Worm (Caenorhabditis elegans) whole organism, early embryonic: ENCODE results near the gene K12H6.4.

Experiments used
- B0310.2 ChIP-seq: sonication (generic microtip); optimal IDR thresholded peaks from 2 replicates; lab custom pipeline; 2016; ENCODE audit warnings: mild to moderate bottlenecking, missing genetic modification characterization, missing compliant biosample characterization
- F13C5.2 ChIP-seq: sonication (generic microtip); optimal IDR thresholded peaks from 2 replicates; lab custom pipeline; 2017; ENCODE audit warnings: mild to moderate bottlenecking, missing genetic modification characterization, inconsistent platforms, missing compliant biosample characterization
- aly-1 ChIP-seq: sonication (generic microtip); optimal IDR thresholded peaks from 2 replicates; lab custom pipeline; 2016; ENCODE audit warnings: missing genetic modification characterization, missing compliant biosample characterization
- ama-1 ChIP-seq: fragments of 150-350 bp; optimal IDR thresholded peaks from 2 replicates; lab custom pipeline; 2014
- ceh-13 ChIP-seq: fragments of 200-800 bp; sonication (Bioruptor generic); optimal IDR thresholded peaks from 2 replicates; lab custom pipeline; 2018; ENCODE audit warnings: mild to moderate bottlenecking, missing genetic modification characterization, missing compliant biosample characterization
- ceh-36 ChIP-seq: sonication (generic microtip); optimal IDR thresholded peaks from 2 replicates; lab custom pipeline; 2016; ENCODE audit warnings: missing genetic modification characterization, inconsistent platforms, missing compliant biosample characterization
- ets-7 ChIP-seq: sonication (generic microtip); optimal IDR thresholded peaks from 2 replicates; lab custom pipeline; 2016; ENCODE audit warnings: missing genotype, missing genetic modification characterization, missing compliant biosample characterization
- flt-1 ChIP-seq: fragments of 200-800 bp; sonication (Bioruptor generic); IDR thresholded peaks from 2 replicates; pipeline ENCODE4 v1.3.6; 2022; ENCODE audit warnings: missing genetic modification characterization, missing compliant biosample characterization
- hmbx-1 ChIP-seq: sonication (generic microtip); optimal IDR thresholded peaks from 2 replicates; lab custom pipeline; 2016; ENCODE audit warnings: mild to moderate bottlenecking, missing genetic modification characterization, missing compliant biosample characterization
- hmg-4 ChIP-seq: fragments of 200-800 bp; sonication (Bioruptor generic); optimal IDR thresholded peaks from 2 replicates; lab custom pipeline; 2018; ENCODE audit warnings: mild to moderate bottlenecking, missing genetic modification characterization, missing compliant biosample characterization
- hnd-1 ChIP-seq: sonication (generic microtip); optimal IDR thresholded peaks from 2 replicates; lab custom pipeline; 2016; ENCODE audit warnings: missing genetic modification characterization, missing compliant biosample characterization
- pes-1 ChIP-seq: fragments of 200-800 bp; sonication (Bioruptor generic); IDR thresholded peaks from 2 replicates; pipeline ENCODE4 v1.3.6; 2022; ENCODE audit warnings: missing genetic modification reagents, missing genetic modification characterization, missing compliant biosample characterization
- scrt-1 ChIP-seq: fragments of 200-800 bp; sonication (Bioruptor generic); IDR thresholded peaks from 2 replicates; pipeline ENCODE4 v1.3.6; 2022; ENCODE audit warnings: missing genetic modification characterization, missing compliant biosample characterization
- sea-1 ChIP-seq: fragments of 200-800 bp; sonication (Bioruptor generic); conservative IDR thresholded peaks from 2 replicates; pipeline ENCODE4 v1.3.6; 2022; ENCODE audit warnings: missing genetic modification characterization, missing compliant biosample characterization
- tbx-11 ChIP-seq: fragments of 200-800 bp; sonication (Bioruptor generic); IDR thresholded peaks from 2 replicates; pipeline ENCODE4 v1.3.6; 2022; ENCODE audit warnings: missing genetic modification characterization, missing compliant biosample characterization
- tbx-37 ChIP-seq: fragments of 200-800 bp; sonication (Bioruptor generic); conservative IDR thresholded peaks from 2 replicates; pipeline ENCODE4 v1.3.6; 2022; ENCODE audit warnings: missing genetic modification reagents, missing genetic modification characterization, missing compliant biosample characterization
- tra-4 ChIP-seq: sonication (generic microtip); optimal IDR thresholded peaks from 2 replicates; lab custom pipeline; 2017; ENCODE audit warnings: missing genetic modification characterization, missing compliant biosample characterization

The K12H6.4 gene

DNA sequence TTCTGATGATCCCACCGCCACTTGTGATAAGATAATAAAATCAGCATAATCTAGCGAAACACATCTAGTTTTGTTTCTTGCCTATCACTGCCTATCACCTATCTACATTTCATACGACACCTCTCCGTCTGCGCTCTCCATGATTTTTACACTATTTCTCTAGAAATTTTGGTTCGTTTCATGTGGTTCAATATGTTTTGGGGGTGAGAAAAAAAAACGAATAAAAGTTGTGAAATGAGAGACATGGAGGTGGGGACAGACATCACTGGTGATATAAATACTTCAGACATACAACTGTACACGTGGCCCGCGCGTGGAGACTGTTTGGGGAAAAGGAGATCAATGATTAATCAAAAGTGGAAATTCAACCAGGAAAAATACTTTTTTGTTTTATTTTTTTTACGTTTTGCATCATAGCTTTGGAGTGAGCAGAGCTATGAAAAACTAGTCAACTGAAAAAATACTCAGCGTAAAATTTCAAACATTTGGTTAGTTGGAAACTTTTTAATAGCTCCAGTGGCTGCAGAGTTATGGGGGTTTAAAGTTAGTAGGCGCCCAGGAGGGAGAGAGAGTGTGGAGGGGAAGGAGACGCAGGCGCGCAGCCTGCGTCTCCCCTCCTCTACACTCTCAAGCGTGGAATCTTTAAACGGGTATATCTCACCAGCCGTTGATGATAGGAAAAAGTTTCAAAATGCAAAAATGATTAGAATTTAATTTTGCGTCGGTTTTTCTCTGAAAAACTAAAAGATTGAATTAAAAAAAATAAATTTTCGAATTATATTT is 21.1 kb downstream of the K12H6.4 start:
- TF ChIP-seq hmg-4 (no peak), aly-1 (no peak), F13C5.2 (no peak), hmbx-1 (tag; lab: Kevin White, UChicago) (no peak), tra-4 (tag; lab: Kevin White, UChicago) (no peak), flt-1 (GFP tag; lab: Robert Waterston, UW) (no peak), tbx-11 (GFP tag; lab: Robert Waterston, UW) (no peak), B0310.2 (tag; lab: Kevin White, UChicago) (no peak), scrt-1 (no peak), ceh-36 (tag; lab: Kevin White, UChicago) (no peak), tbx-37 (GFP tag; lab: Robert Waterston, UW) (no peak), ama-1 (lab: Kevin White, UChicago) (no peak), sea-1 (no peak), ets-7 (no peak)

ce11 chrII:2801764-2802163 is 22.3 kb downstream of the K12H6.4 start:
- TF ChIP-seq F13C5.2 (no peak), ama-1 (lab: Kevin White, UChicago) (no peak), pes-1 (no peak), hmbx-1 (tag; lab: Kevin White, UChicago) (no peak), ets-7 (no peak), tra-4 (tag; lab: Kevin White, UChicago) (no peak), ceh-13 (no peak), hnd-1 (no peak), flt-1 (GFP tag; lab: Robert Waterston, UW) (no peak)

DNA sequence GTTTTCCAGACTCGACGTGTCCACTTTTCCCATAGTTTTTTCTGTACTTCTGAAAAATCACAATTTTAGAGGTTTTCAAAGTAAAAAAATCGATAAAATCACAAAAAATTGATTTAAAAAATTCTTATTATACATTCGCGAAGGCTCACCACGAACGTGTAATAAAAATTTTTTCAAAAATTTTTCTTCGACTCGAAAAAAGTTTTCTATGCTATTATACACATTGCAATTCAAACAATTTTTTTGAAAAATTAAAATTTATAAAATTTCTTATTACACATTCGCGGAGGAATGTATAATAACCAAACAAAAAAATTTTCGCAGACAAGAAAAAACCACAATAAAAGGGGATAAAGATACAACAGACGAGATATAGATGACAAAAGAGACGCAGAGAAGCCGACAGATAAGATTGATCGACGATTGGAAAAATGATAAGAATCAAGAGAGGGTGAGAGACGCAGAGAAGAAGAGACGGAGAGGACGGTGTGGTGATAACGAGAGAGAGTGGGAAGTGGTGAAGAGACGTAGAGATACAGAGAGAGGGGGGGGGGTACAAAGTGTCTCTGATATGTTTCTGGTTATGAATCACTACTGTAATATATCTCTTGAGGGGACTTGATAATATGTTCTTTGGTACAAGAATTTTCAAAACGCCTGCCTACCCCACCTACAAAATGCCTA is 23.4 kb downstream of the K12H6.4 start, which contains the start of gene nhr-119:
TSS of gene nhr-119 (minus strand) at position 51 of the 684 bp plus-strand sequence.
- TF ChIP-seq tbx-37 (GFP tag; lab: Robert Waterston, UW) (no peak), tbx-11 (GFP tag; lab: Robert Waterston, UW) (no peak), aly-1 (no peak), hnd-1 (no peak), ama-1 (lab: Kevin White, UChicago) (no peak), F13C5.2 (no peak), flt-1 (GFP tag; lab: Robert Waterston, UW) (no peak), ceh-36 (tag; lab: Kevin White, UChicago) (no peak), tra-4 (tag; lab: Kevin White, UChicago) (no peak), sea-1 (no peak), pes-1 (no peak), hmbx-1 (tag; lab: Kevin White, UChicago) (no peak), ceh-13 (no peak)

DNA sequence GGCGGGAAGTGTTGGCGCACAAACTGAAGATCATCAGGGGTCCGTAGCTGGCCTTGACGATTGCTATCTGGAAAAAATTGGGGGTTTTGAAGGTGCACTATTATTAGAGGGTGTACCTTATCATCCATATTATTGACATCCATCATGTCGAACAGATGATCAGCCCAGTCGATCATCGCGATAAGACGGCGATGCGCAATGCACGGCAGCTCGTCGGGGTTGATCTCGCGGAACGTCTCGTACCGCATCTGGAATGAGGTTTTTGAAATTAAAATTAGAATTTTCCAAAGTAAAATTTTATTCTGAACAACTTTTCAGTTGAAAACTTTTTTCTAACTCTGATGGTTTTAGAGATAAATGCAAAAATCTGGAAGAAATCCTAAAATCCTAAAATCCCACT is 26.1 kb downstream of the K12H6.4 start:
- TF ChIP-seq flt-1 (GFP tag; lab: Robert Waterston, UW) = no peak
- TF ChIP-seq ets-7 = no peak
- no peak for TF ChIP-seq tbx-37 (GFP tag; lab: Robert Waterston, UW)
- TF ChIP-seq B0310.2 (tag; lab: Kevin White, UChicago) = no peak
- no peak for TF ChIP-seq ceh-36 (tag; lab: Kevin White, UChicago)
- no peak for TF ChIP-seq ceh-13
- TF ChIP-seq hmbx-1 (tag; lab: Kevin White, UChicago) = no peak
- no peak for TF ChIP-seq scrt-1
- no peak for TF ChIP-seq F13C5.2
- TF ChIP-seq hmg-4 = no peak
- TF ChIP-seq ama-1 (lab: Kevin White, UChicago) = no peak
- TF ChIP-seq tra-4 (tag; lab: Kevin White, UChicago) = no peak
- TF ChIP-seq hnd-1 = no peak
- no peak for TF ChIP-seq pes-1
- TF ChIP-seq aly-1 = no peak
- TF ChIP-seq tbx-11 (GFP tag; lab: Robert Waterston, UW) = no peak
- no peak for TF ChIP-seq sea-1

DNA sequence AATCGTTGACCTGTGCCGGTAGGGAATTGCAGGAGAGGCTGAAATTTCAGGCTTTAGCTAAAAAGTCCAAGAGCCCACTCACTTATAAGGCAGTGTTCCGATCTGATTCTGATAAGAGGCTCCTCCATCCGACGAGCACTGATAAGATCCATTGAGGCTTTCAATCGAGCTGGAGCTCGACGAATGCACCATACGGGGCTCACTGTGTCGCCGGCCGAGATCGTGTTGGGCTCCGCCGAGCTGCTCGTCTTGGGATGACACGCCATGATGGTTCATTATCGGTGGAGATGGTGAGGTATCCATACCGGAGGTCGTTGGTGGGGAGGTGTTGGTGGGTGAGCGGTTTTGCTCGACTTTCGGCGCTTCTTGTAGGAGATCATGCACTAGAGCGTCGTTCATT is 27.6 kb downstream of the K12H6.4 start:
- TF ChIP-seq sea-1 (no peak), ceh-13 (no peak), ama-1 (lab: Kevin White, UChicago) (no peak), tra-4 (tag; lab: Kevin White, UChicago) (no peak), aly-1 (no peak), tbx-11 (GFP tag; lab: Robert Waterston, UW) (no peak), hnd-1 (no peak), tbx-37 (GFP tag; lab: Robert Waterston, UW) (no peak), ceh-36 (tag; lab: Kevin White, UChicago) (no peak), pes-1 (no peak), scrt-1 (no peak), hmg-4 (no peak), B0310.2 (tag; lab: Kevin White, UChicago) (no peak), F13C5.2 (no peak)

DNA sequence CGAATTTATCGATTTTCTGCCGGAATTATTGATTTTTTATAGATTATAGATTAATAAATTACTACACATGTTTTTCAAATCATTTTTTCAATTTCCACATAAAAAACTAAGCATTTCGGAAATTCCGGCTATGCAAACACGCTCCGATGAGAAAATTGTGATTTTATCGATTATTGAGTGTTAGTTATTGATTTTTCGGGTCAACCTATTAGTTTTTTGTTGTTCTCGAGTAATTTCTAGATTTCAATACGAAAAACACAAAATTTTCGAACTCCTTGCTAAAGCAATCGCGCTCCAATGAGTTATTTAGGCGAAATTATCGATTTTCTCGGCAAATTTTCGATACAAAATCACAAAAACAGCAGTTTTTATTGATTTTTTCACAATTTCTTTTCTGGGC is 28.7 kb downstream of the K12H6.4 start:
- TF ChIP-seq tbx-37 (GFP tag; lab: Robert Waterston, UW) = no peak
- no peak for TF ChIP-seq ets-7
- no peak for TF ChIP-seq hmg-4
- TF ChIP-seq B0310.2 (tag; lab: Kevin White, UChicago) = no peak
- TF ChIP-seq sea-1 = no peak

DNA sequence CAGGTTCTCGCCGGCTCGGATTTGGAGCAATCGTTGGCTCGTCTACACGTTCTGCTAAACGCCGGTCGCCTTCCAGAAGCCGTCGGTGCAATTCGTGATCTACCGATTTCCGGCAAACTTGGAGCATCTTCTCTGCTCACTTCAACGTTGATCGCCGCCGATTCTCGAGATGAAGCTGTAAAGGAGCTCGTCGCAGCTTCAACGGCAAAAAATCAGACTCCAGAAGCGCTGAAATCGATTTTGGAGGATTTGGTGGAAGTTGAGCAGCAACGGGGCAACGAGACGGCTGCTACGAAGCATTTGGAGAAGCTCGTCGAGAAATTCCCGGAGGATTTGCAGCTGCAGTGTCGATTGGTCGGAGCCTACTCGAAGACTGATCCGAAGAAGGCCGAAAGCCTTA is 32.4 kb downstream of the K12H6.4 start:
- TF ChIP-seq tra-4 (tag; lab: Kevin White, UChicago) (no peak), B0310.2 (tag; lab: Kevin White, UChicago) (no peak), pes-1 (no peak), sea-1 (no peak), scrt-1 (no peak), ceh-13 (no peak), ama-1 (lab: Kevin White, UChicago) (no peak)

DNA sequence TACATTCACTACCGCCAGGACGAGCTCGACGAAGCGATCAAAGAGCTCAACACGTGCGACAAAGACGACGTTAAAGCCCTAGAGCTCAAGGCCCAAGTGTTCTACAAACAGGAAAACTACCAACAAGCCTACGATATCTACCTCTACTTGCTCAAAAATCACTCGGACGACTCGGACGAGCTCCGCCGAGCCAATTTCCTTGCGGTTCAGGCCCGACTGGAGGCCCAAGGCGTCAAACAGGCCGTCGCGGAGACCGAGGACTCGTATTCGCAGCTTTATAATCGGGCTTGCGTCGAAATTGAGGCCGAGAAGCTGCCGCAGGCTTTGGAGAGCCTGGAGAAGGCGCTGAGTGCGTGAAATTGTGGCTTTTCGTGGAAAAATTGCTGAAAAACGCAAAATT is 36.2 kb downstream of the K12H6.4 start:
- TF ChIP-seq hnd-1 = no peak
- no peak for TF ChIP-seq ceh-13
